Fruit fly (Drosophila melanogaster) whole organism, pupa: ENCODE results near the gene Art1.

Experiments
- CG10348 ChIP-seq: fragments of 200-800 bp; sonication (Bioruptor generic); IDR thresholded peaks from 2 replicates; pipeline ENCODE4 v1.3.6; 2022; ENCODE audit warnings: missing biosample characterization, missing genetic modification characterization
- CG13204 ChIP-seq: fragments of 200-800 bp; sonication (Bioruptor generic); optimal IDR thresholded peaks from 2 replicates; lab custom pipeline; 2018; ENCODE audit warnings: missing biosample characterization, mild to moderate bottlenecking, missing genetic modification characterization, moderate library complexity
- CG14655 ChIP-seq: fragments of 200-800 bp; sonication (Bioruptor generic); optimal IDR thresholded peaks from 3 replicates; lab custom pipeline; 2017; ENCODE audit warnings: mild to moderate bottlenecking, missing biosample characterization, missing genetic modification reagents, missing genetic modification characterization
- CG17806 ChIP-seq: fragments of 200-800 bp; sonication (Bioruptor generic); optimal IDR thresholded peaks from 2 replicates; lab custom pipeline; 2018; ENCODE audit warnings: missing biosample characterization, mild to moderate bottlenecking, missing genetic modification characterization, moderate library complexity
- CG32121 ChIP-seq: fragments of 200-800 bp; sonication (Bioruptor generic); IDR thresholded peaks from 2 replicates; pipeline ENCODE4 v1.3.6; 2022; ENCODE audit warnings: missing biosample characterization, missing genetic modification characterization
- CG34367 ChIP-seq: fragments of 200-800 bp; sonication (Bioruptor generic); optimal IDR thresholded peaks from 2 replicates; lab custom pipeline; 2018; ENCODE audit warnings: missing biosample characterization, mild to moderate bottlenecking, missing genetic modification characterization
- CG8159 ChIP-seq: fragments of 200-800 bp; sonication (Bioruptor generic); optimal IDR thresholded peaks from 3 replicates; lab custom pipeline; 2018; ENCODE audit warnings: missing biosample characterization, mild to moderate bottlenecking, missing genetic modification characterization, moderate library complexity
- Ets98B ChIP-seq: fragments of 200-800 bp; sonication (Bioruptor generic); IDR thresholded peaks from 2 replicates; pipeline ENCODE4 v1.3.6; 2022; ENCODE audit warnings: missing biosample characterization, missing genetic modification characterization
- Pif1A ChIP-seq: fragments of 200-800 bp; sonication (Bioruptor generic); optimal IDR thresholded peaks from 3 replicates; lab custom pipeline; 2016; ENCODE audit warnings: missing biosample characterization, missing genetic modification characterization
- Pif1B ChIP-seq: fragments of 200-800 bp; sonication (Bioruptor generic); optimal IDR thresholded peaks from 3 replicates; lab custom pipeline; 2016; ENCODE audit warnings: missing biosample characterization, missing genetic modification characterization
- Snoo ChIP-seq: fragments of 200-800 bp; sonication (Bioruptor generic); optimal IDR thresholded peaks from 3 replicates; lab custom pipeline; 2017; ENCODE audit warnings: missing biosample characterization, mild to moderate bottlenecking, missing genetic modification characterization, inconsistent platforms
- gl ChIP-seq: fragments of 200-800 bp; sonication (Bioruptor generic); optimal IDR thresholded peaks from 2 replicates; lab custom pipeline; 2018; ENCODE audit warnings: missing biosample characterization, mild to moderate bottlenecking, missing genetic modification characterization
- rn ChIP-seq: fragments of 200-800 bp; sonication (Bioruptor generic); IDR thresholded peaks from 2 replicates; pipeline ENCODE4 v1.3.6; 2022; ENCODE audit warnings: missing biosample characterization, missing genetic modification characterization

dm6 chr3R:10760966-10761855 is 26.8 kb downstream of the Art1 start, which contains the start of the genes MED7 and Cap-H2:
- TF ChIP-seq CG17806 (tag; lab: Kevin White, UChicago) (no peak), CG8159 (no peak), Pif1A (no peak), CG14655 (no peak), CG32121 (peak; percentile 67), CG13204 (no peak), Ets98B (GFP tag; lab: Robert Waterston, UW) (peak; percentile 44), CG34367 (tag; lab: Kevin White, UChicago) (no peak), gl (tag; lab: Kevin White, UChicago) (no peak), rn (GFP tag; lab: Robert Waterston, UW) (0 out of 2 replicates have a peak, but pooled peaks have one; percentile 26), Snoo (tag; lab: Kevin White, UChicago) (no peak), CG10348 (GFP tag; lab: Robert Waterston, UW) (no peak), Pif1B (GFP tag; lab: Kevin White, UChicago) (no peak)
